Fruit fly (Drosophila melanogaster) whole organism, embryonic: ENCODE data around the gene CG31431.

Source experiments
- Atf-2 ChIP-seq: fragments of 200-800 bp; sonication (Bioruptor generic); optimal IDR thresholded peaks from 2 replicates; lab custom pipeline; 2016; ENCODE audit warnings: missing biosample characterization, missing genetic modification characterization
- Bgb ChIP-seq: fragments of 200-800 bp; sonication (Bioruptor generic); IDR thresholded peaks from 2 replicates; pipeline ENCODE4 v1.3.6; 2022; ENCODE audit warnings: missing biosample characterization, missing genetic modification characterization; ENCODE audit not compliant: partially characterized antibody
- CG12744 ChIP-seq: fragments of 200-800 bp; sonication (Bioruptor generic); optimal IDR thresholded peaks from 2 replicates; lab custom pipeline; 2016; ENCODE audit warnings: missing biosample characterization, missing genetic modification characterization
- CG15269 ChIP-seq: fragments of 200-800 bp; sonication (Bioruptor generic); optimal IDR thresholded peaks from 2 replicates; lab custom pipeline; 2018; ENCODE audit warnings: missing biosample characterization, mild to moderate bottlenecking, missing genetic modification characterization, moderate library complexity
- CG1529 ChIP-seq: fragments of 200-800 bp; sonication (Bioruptor generic); optimal IDR thresholded peaks from 3 replicates; lab custom pipeline; 2018; ENCODE audit warnings: missing biosample characterization, missing genetic modification characterization
- CG17612 ChIP-seq: fragments of 200-800 bp; sonication (Bioruptor generic); IDR thresholded peaks from 2 replicates; pipeline ENCODE4 v1.3.6; 2022; ENCODE audit warnings: missing biosample characterization, missing genetic modification characterization
- CG17802 ChIP-seq: fragments of 200-800 bp; sonication (Bioruptor generic); optimal IDR thresholded peaks from 2 replicates; lab custom pipeline; 2018; ENCODE audit warnings: missing biosample characterization, mild to moderate bottlenecking, missing genetic modification characterization, moderate library complexity
- CG18262 ChIP-seq: fragments of 200-800 bp; optimal IDR thresholded peaks from 3 replicates; lab custom pipeline; 2019; ENCODE audit warnings: missing biosample characterization, mild to moderate bottlenecking, missing genetic modification characterization, moderate library complexity
- CG18619 ChIP-seq: fragments of 200-800 bp; sonication (Bioruptor generic); optimal IDR thresholded peaks from 3 replicates; lab custom pipeline; 2017; ENCODE audit warnings: missing biosample characterization, mild to moderate bottlenecking, missing genetic modification characterization
- CG30403 ChIP-seq: fragments of 200-800 bp; sonication (Bioruptor generic); optimal IDR thresholded peaks from 3 replicates; lab custom pipeline; 2016; ENCODE audit warnings: missing biosample characterization, missing genetic modification characterization
- CG34376 ChIP-seq: fragments of 200-800 bp; sonication (Bioruptor generic); optimal IDR thresholded peaks from 2 replicates; lab custom pipeline; 2018; ENCODE audit warnings: missing biosample characterization, mild to moderate bottlenecking, missing genetic modification characterization
- CG3726 ChIP-seq: fragments of 200-800 bp; sonication (Bioruptor generic); IDR thresholded peaks from 3 replicates; pipeline ENCODE4, ENCODE4 v1.3.6; 2022; ENCODE audit warnings: missing biosample characterization, missing genetic modification characterization
- CG43689 ChIP-seq: fragments of 200-800 bp; sonication (Bioruptor generic); IDR thresholded peaks from 2 replicates; pipeline ENCODE4 v1.3.6; 2022; ENCODE audit warnings: missing biosample characterization, missing genetic modification characterization
- CG4424 ChIP-seq: fragments of 200-800 bp; sonication (Bioruptor generic); optimal IDR thresholded peaks from 3 replicates; lab custom pipeline; 2016; ENCODE audit warnings: missing biosample characterization, missing genetic modification characterization
- CG5245 ChIP-seq: fragments of 200-800 bp; sonication (Bioruptor generic); optimal IDR thresholded peaks from 3 replicates; lab custom pipeline; 2016; ENCODE audit warnings: missing biosample characterization, missing genetic modification characterization
- CG6854 ChIP-seq: fragments of 200-800 bp; sonication (Bioruptor generic); optimal IDR thresholded peaks from 3 replicates; lab custom pipeline; 2017; ENCODE audit warnings: missing biosample characterization, mild to moderate bottlenecking, missing genetic modification characterization
- CG8089 ChIP-seq: fragments of 200-800 bp; sonication (Bioruptor generic); optimal IDR thresholded peaks from 3 replicates; lab custom pipeline; 2016; ENCODE audit warnings: missing biosample characterization, missing genetic modification characterization
- Chrac-16 ChIP-seq: fragments of 200-800 bp; sonication (Bioruptor generic); optimal IDR thresholded peaks from 3 replicates; lab custom pipeline; 2016; ENCODE audit warnings: missing biosample characterization, missing genetic modification characterization
- Dbx ChIP-seq: fragments of 200-800 bp; sonication (Bioruptor generic); IDR thresholded peaks from 3 replicates; pipeline ENCODE4 v1.3.6; 2022; ENCODE audit warnings: missing biosample characterization, missing genetic modification characterization
- Dp ChIP-seq: fragments of 200-800 bp; sonication (Bioruptor generic); optimal IDR thresholded peaks from 2 replicates; lab custom pipeline; 2018; ENCODE audit warnings: missing biosample characterization, mild to moderate bottlenecking, missing genetic modification characterization, moderate library complexity
- Drgx ChIP-seq: fragments of 200-800 bp; sonication (Bioruptor generic); IDR thresholded peaks from 2 replicates; pipeline ENCODE4 v1.3.6; 2022; ENCODE audit warnings: missing biosample characterization, missing genetic modification characterization
- Elba2 ChIP-seq: fragments of 200-800 bp; sonication (Bioruptor generic); optimal IDR thresholded peaks from 3 replicates; lab custom pipeline; 2016; ENCODE audit warnings: missing biosample characterization, missing genetic modification characterization
- Ets97D ChIP-seq: fragments of 200-800 bp; sonication (Bioruptor generic); optimal IDR thresholded peaks from 3 replicates; lab custom pipeline; 2016; ENCODE audit warnings: missing biosample characterization, missing genetic modification characterization
- Fer1 ChIP-seq: fragments of 200-800 bp; sonication (Bioruptor generic); optimal IDR thresholded peaks from 2 replicates; lab custom pipeline; 2017; ENCODE audit warnings: missing biosample characterization, mild to moderate bottlenecking, missing genetic modification characterization
- Fer2 ChIP-seq: fragments of 200-800 bp; sonication (Bioruptor generic); optimal IDR thresholded peaks from 2 replicates; lab custom pipeline; 2018; ENCODE audit warnings: missing biosample characterization, mild to moderate bottlenecking, missing genetic modification characterization, moderate library complexity
- Jarid2 ChIP-seq: fragments of 200-800 bp; sonication (Bioruptor generic); optimal IDR thresholded peaks from 3 replicates; lab custom pipeline; 2017; ENCODE audit warnings: mild to moderate bottlenecking, missing biosample characterization, missing genetic modification reagents, missing genetic modification characterization
- Nf-YB ChIP-seq: fragments of 200-800 bp; sonication (Bioruptor generic); optimal IDR thresholded peaks from 3 replicates; lab custom pipeline; 2019; ENCODE audit warnings: missing biosample characterization, mild to moderate bottlenecking, missing genetic modification characterization, moderate library complexity
- Rfx ChIP-seq: fragments of 200-800 bp; sonication (Bioruptor generic); IDR thresholded peaks from 2 replicates; pipeline ENCODE4 v1.3.6; 2022; ENCODE audit warnings: missing biosample characterization, missing genetic modification characterization
- amos ChIP-seq: fragments of 200-800 bp; sonication (Bioruptor generic); IDR thresholded peaks from 2 replicates; pipeline ENCODE4 v1.3.6; 2022; ENCODE audit warnings: missing biosample characterization, missing genetic modification characterization; ENCODE audit not compliant: partially characterized antibody
- caup ChIP-seq: fragments of 200-800 bp; sonication (Bioruptor generic); optimal IDR thresholded peaks from 3 replicates; lab custom pipeline; 2017; ENCODE audit warnings: missing biosample characterization, mild to moderate bottlenecking, missing genetic modification characterization, moderate library complexity; ENCODE audit not compliant: severe bottlenecking
- cg ChIP-seq: fragments of 200-800 bp; sonication (Bioruptor generic); optimal IDR thresholded peaks from 3 replicates; lab custom pipeline; 2019; ENCODE audit warnings: missing biosample characterization, mild to moderate bottlenecking, missing genetic modification characterization, moderate library complexity
- ci ChIP-seq: fragments of 200-800 bp; sonication (Bioruptor generic); IDR thresholded peaks from 3 replicates; pipeline ENCODE4 v1.3.6; 2022; ENCODE audit warnings: missing biosample characterization, missing genetic modification characterization
- croc ChIP-seq: fragments of 200-800 bp; sonication (Bioruptor generic); conservative IDR thresholded peaks from 3 replicates; pipeline ENCODE4 v1.3.6; 2022; ENCODE audit warnings: missing biosample characterization, missing genetic modification characterization
- dpn ChIP-seq, 2 experiments: fragments of 200-800 bp; sonication (Bioruptor generic); optimal IDR thresholded peaks; 3 replicates each; lab custom pipeline; 2016; ENCODE audit warnings: missing biosample characterization in 2 of 2, missing genetic modification characterization in 2 of 2
- fd96Cb ChIP-seq: fragments of 200-800 bp; sonication (Bioruptor generic); optimal IDR thresholded peaks from 2 replicates; lab custom pipeline; 2018; ENCODE audit warnings: missing biosample characterization, mild to moderate bottlenecking, missing genetic modification characterization, moderate library complexity
- gcm ChIP-seq: fragments of 200-800 bp; sonication (Bioruptor generic); optimal IDR thresholded peaks from 2 replicates; lab custom pipeline; 2019; ENCODE audit warnings: missing biosample characterization, mild to moderate bottlenecking, missing genetic modification characterization, moderate library complexity
- hbn ChIP-seq: fragments of 200-800 bp; sonication (Bioruptor generic); IDR thresholded peaks from 2 replicates; pipeline ENCODE4 v1.3.6; 2022; ENCODE audit warnings: missing biosample characterization, missing genetic modification characterization; ENCODE audit not compliant: partially characterized antibody
- inv ChIP-seq: fragments of 200-800 bp; sonication (Bioruptor generic); IDR thresholded peaks from 2 replicates; pipeline ENCODE4 v1.3.6; 2022; ENCODE audit warnings: missing biosample characterization, missing genetic modification characterization; ENCODE audit not compliant: partially characterized antibody
- ken ChIP-seq: fragments of 200-800 bp; sonication (Bioruptor generic); IDR thresholded peaks from 3 replicates; pipeline ENCODE4 v1.3.6; 2022; ENCODE audit warnings: missing biosample characterization, missing genetic modification characterization
- luna ChIP-seq: fragments of 200-800 bp; sonication (Bioruptor generic); optimal IDR thresholded peaks from 2 replicates; lab custom pipeline; 2016; ENCODE audit warnings: missing biosample characterization, missing genetic modification characterization
- nmo ChIP-seq: fragments of 200-800 bp; sonication (Bioruptor generic); optimal IDR thresholded peaks from 2 replicates; lab custom pipeline; 2018; ENCODE audit warnings: missing biosample characterization, mild to moderate bottlenecking, missing genetic modification characterization, moderate library complexity
- pb ChIP-seq: fragments of 200-800 bp; sonication (Bioruptor generic); optimal IDR thresholded peaks from 3 replicates; lab custom pipeline; 2016; ENCODE audit warnings: missing biosample characterization, missing genetic modification characterization
- pros ChIP-seq: fragments of 200-800 bp; sonication (Bioruptor generic); optimal IDR thresholded peaks from 3 replicates; lab custom pipeline; 2019; ENCODE audit warnings: missing biosample characterization, mild to moderate bottlenecking, missing genetic modification characterization, moderate library complexity
- pum ChIP-seq: fragments of 200-800 bp; sonication (Bioruptor generic); optimal IDR thresholded peaks from 2 replicates; lab custom pipeline; 2016; ENCODE audit warnings: missing biosample characterization, missing genetic modification characterization
- row ChIP-seq: fragments of 200-800 bp; sonication (Bioruptor generic); IDR thresholded peaks from 3 replicates; pipeline ENCODE4 v1.3.6; 2022; ENCODE audit warnings: missing biosample characterization, missing genetic modification characterization
- tll ChIP-seq, 2 experiments: fragments of 200-800 bp in 1 of 2; fragments of >200 bp in 1 of 2; sonication (Bioruptor generic) in 1 of 2; optimal IDR thresholded peaks; 2 replicates each; lab custom pipeline; 2017 to 2019; ENCODE audit warnings: missing biosample characterization in 2 of 2, missing genetic modification characterization in 2 of 2, mild to moderate bottlenecking in 1 of 2, moderate library complexity in 1 of 2
- tna ChIP-seq: fragments of 200-800 bp; sonication (Bioruptor generic); IDR thresholded peaks from 2 replicates; pipeline ENCODE4 v1.3.6; 2022; ENCODE audit warnings: missing biosample characterization, missing genetic modification characterization; ENCODE audit not compliant: partially characterized antibody
- unpg ChIP-seq: fragments of 200-800 bp; sonication (Bioruptor generic); optimal IDR thresholded peaks from 3 replicates; lab custom pipeline; 2018; ENCODE audit warnings: missing biosample characterization, mild to moderate bottlenecking, missing genetic modification characterization, moderate library complexity
- yki ChIP-seq: fragments of >200 bp; optimal IDR thresholded peaks from 3 replicates; lab custom pipeline; 2018

The CG31431 gene

dm6 chr3R:21837069-21837977 lies 33.2 kb upstream of the CG31431 start (continued):
- TF ChIP-seq CG43689 (GFP tag; lab: Robert Waterston, UW) (0 out of 2 replicates have a peak, but pooled peaks have one; percentile 40), ci (GFP tag; lab: Robert Waterston, UW) (peak; percentile 30; the same call in 2 of the 3 replicates), CG6854 (GFP tag; lab: Kevin White, UChicago) (peak; percentile 8), unpg (peak; percentile 45), row (GFP tag; lab: Robert Waterston, UW) (no peak), tll (GFP tag; optimal IDR thresholded peaks at IDR 0.05; lab: Kevin White, UChicago) (no peak), nmo (no peak), Jarid2 (GFP tag; lab: Kevin White, UChicago) (peak; percentile 27), Bgb (no peak), gcm (GFP tag; lab: Kevin White, UChicago) (no peak), Atf-2 (GFP tag; lab: Kevin White, UChicago) (no peak), CG17802 (tag; lab: Kevin White, UChicago) (no peak), CG18619 (GFP tag; lab: Kevin White, UChicago) (no peak), Chrac-16 (no peak), pum (no peak), inv (no peak), Fer2 (tag; lab: Kevin White, UChicago) (no peak), Dbx (GFP tag; lab: Robert Waterston, UW) (no peak), amos (GFP tag; lab: Robert Waterston, UW) (no peak), CG3726 (GFP tag; lab: Robert Waterston, UW) (no peak), cg (GFP tag; lab: Kevin White, UChicago) (no peak), Fer1 (GFP tag; lab: Kevin White, UChicago) (peak; percentile 51), CG4424 (GFP tag; lab: Kevin White, UChicago) (peak; percentile 28), CG1529 (GFP tag; lab: Kevin White, UChicago) (no peak), tna (GFP tag; lab: Robert Waterston, UW) (no peak), CG8089 (GFP tag; lab: Kevin White, UChicago) (no peak), Ets97D (GFP tag; lab: Kevin White, UChicago) (no peak), ken (GFP tag; lab: Robert Waterston, UW) (no peak), CG17612 (no peak), luna (GFP tag; lab: Kevin White, UChicago) (no peak), pb (GFP tag; lab: Kevin White, UChicago) (no peak), croc (no peak), yki (lab: Kevin White, UChicago) (no peak), Dp (GFP tag; lab: Kevin White, UChicago) (no peak), Elba2 (GFP tag; lab: Kevin White, UChicago) (no peak), fd96Cb (tag; lab: Kevin White, UChicago) (peak; percentile 67), CG5245 (GFP tag; lab: Kevin White, UChicago) (no peak), CG34376 (GFP tag; lab: Kevin White, UChicago) (no peak), CG12744 (GFP tag; lab: Kevin White, UChicago) (no peak), CG18262 (tag; lab: Kevin White, UChicago) (peak; percentile 9), pros (GFP tag; lab: Kevin White, UChicago) (no peak), CG30403 (GFP tag; lab: Kevin White, UChicago) (peak; percentile 10), Nf-YB (GFP tag; lab: Kevin White, UChicago) (no peak), hbn (GFP tag; lab: Robert Waterston, UW) (no peak), caup (peak; percentile 8), dpn (GFP tag; optimal IDR thresholded peaks at IDR 0.05; lab: Kevin White, UChicago) (no peak), CG15269 (tag; lab: Kevin White, UChicago) (no peak), Drgx (GFP tag; lab: Robert Waterston, UW) (peak; percentile 34), Rfx (GFP tag; lab: Robert Waterston, UW) (no peak)
